Worm (Caenorhabditis elegans) whole organism, mixed stage, embryonic: ENCODE results near the gene hlh-10.

Source experiments
- blmp-1 ChIP-seq: fragments of 150-350 bp; optimal IDR thresholded peaks from 2 replicates; lab custom pipeline; 2014; ENCODE audit warnings: missing biosample characterization, missing genetic modification characterization
- ces-1 ChIP-seq: fragments of 150-350 bp; optimal IDR thresholded peaks from 2 replicates; lab custom pipeline; 2014; ENCODE audit warnings: missing biosample characterization, missing genetic modification reagents, missing genetic modification characterization
- elt-1 ChIP-seq: sonication (generic microtip); optimal IDR thresholded peaks from 2 replicates; lab custom pipeline; 2017; ENCODE audit warnings: missing genetic modification characterization, mild to moderate bottlenecking, missing compliant biosample characterization, antibody characterized with exemption, moderate library complexity, borderline replicate concordance; ENCODE audit not compliant: insufficient read depth
- lsy-2 ChIP-seq: fragments of 150-350 bp; optimal IDR thresholded peaks from 2 replicates; lab custom pipeline; 2014; ENCODE audit warnings: missing biosample characterization, missing genetic modification characterization
- mep-1 ChIP-seq: fragments of 150-350 bp; optimal IDR thresholded peaks from 2 replicates; lab custom pipeline; 2017; ENCODE audit warnings: missing biosample characterization, missing genetic modification reagents, missing genetic modification characterization, inconsistent platforms
- nhr-28 ChIP-seq: fragments of 150-350 bp; optimal IDR thresholded peaks from 2 replicates; lab custom pipeline; 2014; ENCODE audit warnings: missing biosample characterization, missing genetic modification characterization
- nhr-76 ChIP-seq: sonication (generic microtip); optimal IDR thresholded peaks from 2 replicates; lab custom pipeline; 2017; ENCODE audit warnings: missing biosample characterization, missing genetic modification characterization
- snpc-4 ChIP-seq: fragments of 150-350 bp; optimal IDR thresholded peaks from 2 replicates; lab custom pipeline; 2014; ENCODE audit warnings: missing biosample characterization, missing genetic modification characterization
- unc-62 ChIP-seq: fragments of 150-350 bp; optimal IDR thresholded peaks from 2 replicates; lab custom pipeline; 2014; ENCODE audit warnings: missing biosample characterization, missing genetic modification reagents, missing genetic modification characterization

DNA sequence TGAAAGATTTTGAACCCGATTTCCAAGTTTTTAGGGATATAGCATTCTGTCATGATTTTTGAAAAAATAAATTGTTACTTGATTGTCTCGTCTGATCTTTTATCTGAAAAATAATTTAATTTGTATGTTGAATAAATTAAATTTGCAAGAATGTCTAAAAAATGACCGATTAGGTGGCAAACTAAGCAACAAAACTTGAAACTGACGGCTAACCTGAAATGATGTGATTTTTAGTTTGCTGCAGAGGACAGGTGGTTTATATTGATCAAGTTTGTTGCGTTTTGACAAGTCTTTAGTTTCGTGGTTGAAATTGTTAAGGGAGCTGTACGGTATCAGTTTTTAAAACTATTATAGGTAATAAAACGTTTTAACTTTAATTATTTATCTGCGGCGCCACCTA is 24.5 kb downstream of the hlh-10 start, which contains the start of gene F07C3.16:
- TF ChIP-seq elt-1 (tag; lab: Kevin White, UChicago) (no peak), snpc-4 (tag; lab: Kevin White, UChicago) (no peak), lsy-2 (tag; lab: Kevin White, UChicago) (no peak), ces-1 (GFP tag; lab: Kevin White, UChicago) (no peak), blmp-1 (no peak), unc-62 (GFP tag; lab: Kevin White, UChicago) (no peak), nhr-76 (no peak), mep-1 (tag; lab: Kevin White, UChicago) (no peak), nhr-28 (tag; lab: Kevin White, UChicago) (no peak)
